Fruit fly (Drosophila melanogaster) whole organism, embryonic: ENCODE data around the gene eIF4G2.
A peak's percentile ranks its signal among the peaks of the same experiment; 100 is the strongest.

Experiments
- Bgb ChIP-seq: fragments of 200-800 bp; sonication (Bioruptor generic); IDR thresholded peaks from 2 replicates; pipeline ENCODE4 v1.3.6; 2022; ENCODE audit warnings: missing biosample characterization, missing genetic modification characterization; ENCODE audit not compliant: partially characterized antibody
- CG12071 ChIP-seq: fragments of 200-800 bp; sonication (Bioruptor generic); optimal IDR thresholded peaks from 3 replicates; lab custom pipeline; 2018; ENCODE audit warnings: missing biosample characterization, mild to moderate bottlenecking, missing genetic modification characterization
- CG12104 ChIP-seq: fragments of 200-800 bp; sonication (Bioruptor generic); optimal IDR thresholded peaks from 3 replicates; lab custom pipeline; 2016; ENCODE audit warnings: missing biosample characterization, missing genetic modification characterization
- CG12659 ChIP-seq: fragments of 200-800 bp; sonication (Bioruptor generic); optimal IDR thresholded peaks from 3 replicates; lab custom pipeline; 2017; ENCODE audit warnings: mild to moderate bottlenecking, missing biosample characterization, missing genetic modification reagents, missing genetic modification characterization
- CG13775 ChIP-seq: fragments of 200-800 bp; sonication (Bioruptor generic); optimal IDR thresholded peaks from 3 replicates; lab custom pipeline; 2017; ENCODE audit warnings: missing biosample characterization, mild to moderate bottlenecking, missing genetic modification characterization
- CG17186 ChIP-seq: fragments of 200-800 bp; sonication (Bioruptor generic); optimal IDR thresholded peaks from 3 replicates; lab custom pipeline; 2017; ENCODE audit warnings: missing biosample characterization, missing genetic modification reagents, missing genetic modification characterization
- CG17359 ChIP-seq: fragments of 200-800 bp; sonication (Bioruptor generic); optimal IDR thresholded peaks from 3 replicates; lab custom pipeline; 2018; ENCODE audit warnings: missing biosample characterization, mild to moderate bottlenecking, missing genetic modification characterization, moderate library complexity
- CG17612 ChIP-seq: fragments of 200-800 bp; sonication (Bioruptor generic); IDR thresholded peaks from 2 replicates; pipeline ENCODE4 v1.3.6; 2022; ENCODE audit warnings: missing biosample characterization, missing genetic modification characterization
- CG2129 ChIP-seq: fragments of 200-800 bp; sonication (Bioruptor generic); IDR thresholded peaks from 2 replicates; pipeline ENCODE4 v1.3.6; 2022; ENCODE audit warnings: missing biosample characterization, missing genetic modification characterization; ENCODE audit not compliant: partially characterized antibody
- CG30020 ChIP-seq: fragments of 200-800 bp; optimal IDR thresholded peaks from 2 replicates; lab custom pipeline; 2019; ENCODE audit warnings: missing biosample characterization, mild to moderate bottlenecking, missing genetic modification characterization, moderate library complexity
- CG31441 ChIP-seq: fragments of 200-800 bp; sonication (Bioruptor generic); IDR thresholded peaks from 2 replicates; pipeline ENCODE4 v1.3.6; 2022; ENCODE audit warnings: missing biosample characterization, missing genetic modification characterization
- CG33213 ChIP-seq: fragments of 200-800 bp; sonication (Bioruptor generic); optimal IDR thresholded peaks from 3 replicates; lab custom pipeline; 2016; ENCODE audit warnings: missing biosample characterization, missing genetic modification characterization
- CG3838 ChIP-seq: fragments of 200-800 bp; sonication (Bioruptor generic); optimal IDR thresholded peaks from 3 replicates; lab custom pipeline; 2016; ENCODE audit warnings: missing biosample characterization, missing genetic modification characterization
- CG43689 ChIP-seq: fragments of 200-800 bp; sonication (Bioruptor generic); IDR thresholded peaks from 2 replicates; pipeline ENCODE4 v1.3.6; 2022; ENCODE audit warnings: missing biosample characterization, missing genetic modification characterization
- CG6765 ChIP-seq: fragments of 200-800 bp; sonication (Bioruptor generic); optimal IDR thresholded peaks from 3 replicates; lab custom pipeline; 2017; ENCODE audit warnings: missing biosample characterization, mild to moderate bottlenecking, missing genetic modification characterization
- CG7987 ChIP-seq: fragments of 200-800 bp; sonication (Bioruptor generic); optimal IDR thresholded peaks from 2 replicates; lab custom pipeline; 2018; ENCODE audit warnings: missing biosample characterization, mild to moderate bottlenecking, missing genetic modification characterization, moderate library complexity
- Dfd ChIP-seq, 2 experiments: fragments of >200 bp; optimal IDR thresholded peaks; 2 replicates each; lab custom pipeline; 2017; ENCODE audit warnings: missing biosample characterization in 2 of 2, missing genetic modification characterization in 2 of 2
- Dref ChIP-seq: fragments of 200-800 bp; sonication (Bioruptor generic); IDR thresholded peaks from 2 replicates; pipeline ENCODE4 v1.3.6; 2022; ENCODE audit warnings: missing biosample characterization, missing genetic modification characterization
- HHEX ChIP-seq: fragments of 200-800 bp; sonication (Bioruptor generic); optimal IDR thresholded peaks from 3 replicates; lab custom pipeline; 2017; ENCODE audit warnings: missing biosample characterization, mild to moderate bottlenecking, missing genetic modification characterization, missing genetic modification reagents
- HLH3B ChIP-seq: fragments of 200-800 bp; sonication (Bioruptor generic); IDR thresholded peaks from 2 replicates; pipeline ENCODE4 v1.3.6; 2022; ENCODE audit warnings: missing biosample characterization, missing genetic modification characterization
- Hr78 ChIP-seq, 2 experiments: fragments of 200-800 bp in 1 of 2; fragments of >200 bp in 1 of 2; sonication (Bioruptor generic) in 1 of 2; optimal IDR thresholded peaks; 2 replicates each; lab custom pipeline; 2017 to 2019; ENCODE audit warnings: missing biosample characterization in 2 of 2, missing genetic modification characterization in 2 of 2, mild to moderate bottlenecking in 1 of 2, moderate library complexity in 1 of 2
- Hsf ChIP-seq: fragments of 200-800 bp; sonication (Bioruptor generic); optimal IDR thresholded peaks from 3 replicates; lab custom pipeline; 2016; ENCODE audit warnings: missing biosample characterization, missing genetic modification characterization
- Lim3 ChIP-seq: fragments of 200-800 bp; sonication (Bioruptor generic); IDR thresholded peaks from 2 replicates; pipeline ENCODE4 v1.3.6; 2022; ENCODE audit warnings: missing biosample characterization, missing genetic modification characterization
- Max ChIP-seq: fragments of 200-800 bp; sonication (Bioruptor generic); optimal IDR thresholded peaks from 2 replicates; lab custom pipeline; 2016; ENCODE audit warnings: missing biosample characterization, mild to moderate bottlenecking, missing genetic modification characterization
- Neu2 ChIP-seq: fragments of 200-800 bp; sonication (Bioruptor generic); optimal IDR thresholded peaks from 3 replicates; lab custom pipeline; 2016; ENCODE audit warnings: missing biosample characterization, missing genetic modification characterization, borderline replicate concordance
- Nf-YA ChIP-seq: fragments of 200-800 bp; sonication (Bioruptor generic); IDR thresholded peaks from 2 replicates; pipeline ENCODE4 v1.3.6; 2022; ENCODE audit warnings: missing biosample characterization, missing genetic modification characterization
- NfI ChIP-seq: fragments of 200-800 bp; sonication (Bioruptor generic); optimal IDR thresholded peaks from 3 replicates; lab custom pipeline; 2018; ENCODE audit warnings: missing biosample characterization, mild to moderate bottlenecking, missing genetic modification characterization, moderate library complexity
- Oaz ChIP-seq: fragments of 200-800 bp; sonication (Bioruptor generic); IDR thresholded peaks from 2 replicates; pipeline ENCODE4 v1.3.6; 2022; ENCODE audit warnings: missing biosample characterization, missing genetic modification characterization
- Pdp1 ChIP-seq, 2 experiments: fragments of 200-800 bp; sonication (Bioruptor generic); optimal IDR thresholded peaks; 3 replicates each; lab custom pipeline; 2016; ENCODE audit warnings: missing biosample characterization in 2 of 2, missing genetic modification characterization in 2 of 2, mild to moderate bottlenecking in 1 of 2, moderate library complexity in 1 of 2
- Ravus ChIP-seq: fragments of 200-800 bp; sonication (Bioruptor generic); IDR thresholded peaks from 2 replicates; pipeline ENCODE4 v1.3.6; 2022; ENCODE audit warnings: missing biosample characterization, missing genetic modification characterization
- Six4 ChIP-seq: fragments of 200-800 bp; sonication (Bioruptor generic); optimal IDR thresholded peaks from 2 replicates; lab custom pipeline; 2016; ENCODE audit warnings: missing biosample characterization, missing genetic modification characterization
- Taf1 ChIP-seq: fragments of 200-800 bp; sonication (Bioruptor generic); IDR thresholded peaks from 2 replicates; pipeline ENCODE4 v1.3.6; 2022; ENCODE audit warnings: missing biosample characterization, missing genetic modification characterization
- Xbp1 ChIP-seq: fragments of 200-800 bp; sonication (Bioruptor generic); optimal IDR thresholded peaks from 3 replicates; lab custom pipeline; 2016; ENCODE audit warnings: missing biosample characterization, mild to moderate bottlenecking, missing genetic modification characterization
- al ChIP-seq: fragments of 200-800 bp; sonication (Bioruptor generic); IDR thresholded peaks from 2 replicates; pipeline ENCODE4 v1.3.6; 2022; ENCODE audit warnings: missing biosample characterization, missing genetic modification characterization
- bowl ChIP-seq: fragments of 200-800 bp; sonication (Bioruptor generic); IDR thresholded peaks from 2 replicates; pipeline ENCODE4 v1.3.6; 2022; ENCODE audit warnings: missing biosample characterization, missing genetic modification characterization
- br ChIP-seq: fragments of >200 bp; optimal IDR thresholded peaks from 2 replicates; lab custom pipeline; 2017
- caup ChIP-seq: fragments of 200-800 bp; sonication (Bioruptor generic); optimal IDR thresholded peaks from 3 replicates; lab custom pipeline; 2017; ENCODE audit warnings: missing biosample characterization, mild to moderate bottlenecking, missing genetic modification characterization, moderate library complexity; ENCODE audit not compliant: severe bottlenecking
- crp ChIP-seq, 2 experiments: fragments of 200-800 bp; sonication (Bioruptor generic); optimal IDR thresholded peaks; 2 replicates in 1 of 2; 3 replicates in 1 of 2; lab custom pipeline; 2017; ENCODE audit warnings: missing biosample characterization in 2 of 2, missing genetic modification characterization in 2 of 2, mild to moderate bottlenecking in 1 of 2, moderate library complexity in 1 of 2
- dimm ChIP-seq: fragments of 200-800 bp; sonication (Bioruptor generic); IDR thresholded peaks from 2 replicates; pipeline ENCODE4 v1.3.6; 2022; ENCODE audit warnings: missing biosample characterization, missing genetic modification characterization
- kah ChIP-seq: fragments of 200-800 bp; sonication (Bioruptor generic); optimal IDR thresholded peaks from 2 replicates; lab custom pipeline; 2018; ENCODE audit warnings: missing biosample characterization, mild to moderate bottlenecking, missing genetic modification characterization
- lilli ChIP-seq: fragments of 200-800 bp; sonication (Bioruptor generic); optimal IDR thresholded peaks from 3 replicates; lab custom pipeline; 2016; ENCODE audit warnings: missing biosample characterization, missing genetic modification characterization
- lmd ChIP-seq: fragments of 200-800 bp; sonication (Bioruptor generic); IDR thresholded peaks from 2 replicates; pipeline ENCODE4 v1.3.6; 2022; ENCODE audit warnings: missing biosample characterization, missing genetic modification characterization
- pan ChIP-seq, 4 experiments: fragments of >200 bp in 3 of 4; fragments of 200-800 bp in 1 of 4; sonication (Bioruptor generic) in 1 of 4; optimal IDR thresholded peaks in 3 of 4; IDR thresholded peaks in 1 of 4; 2 replicates each; pipeline versions ENCODE4 v1.3.6 to Lab custom; 2017 to 2022; ENCODE audit warnings: missing biosample characterization in 2 of 4, missing genetic modification characterization in 2 of 4, mixed read lengths in 1 of 4
- pzg ChIP-seq: fragments of 200-800 bp; sonication (Bioruptor generic); optimal IDR thresholded peaks from 3 replicates; lab custom pipeline; 2018; ENCODE audit warnings: missing biosample characterization, mild to moderate bottlenecking, missing genetic modification characterization, moderate library complexity
- sd ChIP-seq: fragments of 200-800 bp; sonication (Bioruptor generic); optimal IDR thresholded peaks from 3 replicates; lab custom pipeline; 2018; ENCODE audit warnings: missing biosample characterization, mild to moderate bottlenecking, missing genetic modification characterization, moderate library complexity
- seq ChIP-seq: fragments of 200-800 bp; sonication (Bioruptor generic); IDR thresholded peaks from 2 replicates; pipeline ENCODE4 v1.3.6; 2022; ENCODE audit warnings: missing biosample characterization, missing genetic modification characterization
- sna ChIP-seq: fragments of 200-800 bp; sonication (Bioruptor generic); IDR thresholded peaks from 2 replicates; pipeline ENCODE4 v1.3.6; 2022; ENCODE audit warnings: missing biosample characterization, missing genetic modification characterization; ENCODE audit not compliant: partially characterized antibody
- stc ChIP-seq: fragments of 200-800 bp; sonication (Bioruptor generic); IDR thresholded peaks from 2 replicates; pipeline ENCODE4 v1.3.6; 2022; ENCODE audit warnings: missing biosample characterization, missing genetic modification characterization
- tup ChIP-seq: fragments of 200-800 bp; sonication (Bioruptor generic); optimal IDR thresholded peaks from 2 replicates; lab custom pipeline; 2016; ENCODE audit warnings: missing biosample characterization, mild to moderate bottlenecking, missing genetic modification characterization, moderate library complexity

The eIF4G2 gene

DNA sequence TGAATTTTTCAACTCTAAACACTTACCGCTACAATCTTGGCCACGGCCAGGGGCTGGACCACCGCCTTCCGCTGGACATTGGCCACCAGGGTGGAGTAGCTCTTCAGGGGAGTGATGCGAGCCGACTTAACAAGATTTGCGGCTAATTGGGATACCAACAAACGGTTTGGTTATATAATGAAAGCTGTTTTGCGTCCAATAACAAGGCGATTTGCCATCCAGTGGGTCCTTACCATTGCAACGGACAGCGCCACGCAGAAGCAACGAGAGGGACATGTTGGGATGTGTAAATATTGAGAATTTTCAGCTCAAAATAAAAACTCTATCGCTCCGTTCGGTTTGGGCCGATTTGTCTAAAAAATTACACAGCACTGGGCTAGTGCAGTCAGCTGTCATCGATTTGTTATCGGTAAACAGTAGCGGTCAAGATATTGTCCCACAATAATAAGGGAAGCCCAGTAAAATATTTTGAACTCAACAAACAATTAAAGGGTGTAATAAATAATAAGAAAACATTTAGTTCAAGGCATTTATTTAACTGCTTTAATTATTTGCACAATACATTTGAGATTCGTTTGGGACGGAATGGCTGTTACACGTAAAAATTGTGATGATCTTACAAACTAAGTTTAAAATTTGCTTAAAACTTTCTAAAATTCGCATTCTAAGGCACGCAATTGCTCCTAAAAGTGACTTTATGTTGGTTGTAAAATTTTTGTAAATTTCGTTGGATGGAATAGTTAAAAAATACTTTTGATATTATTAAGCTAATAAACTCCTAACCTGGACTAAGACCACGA, 58.6 kb downstream of the eIF4G2 start, which contains the start of gene SdhD (continued):
- TF ChIP-seq CG33213 (GFP tag; lab: Kevin White, UChicago), result peak; percentile 30
- TF ChIP-seq lilli (GFP tag; lab: Kevin White, UChicago), result peak; percentile 58
- TF ChIP-seq Pdp1 (GFP tag; optimal IDR thresholded peaks at IDR 0.05; lab: Kevin White, UChicago), result peak; percentile 15 to 98
- peak; percentile 40 for TF ChIP-seq CG7987 (GFP tag; lab: Kevin White, UChicago)
- TF ChIP-seq pan (optimal IDR thresholded peaks at IDR 0.05; lab: Kevin White, UChicago), result no peak
- no peak for TF ChIP-seq pan (GFP tag; optimal IDR thresholded peaks at IDR 0.05 in 1 of 2, IDR thresholded peaks at IDR 0.05 in 1 of 2)
- peak; percentile 66 for TF ChIP-seq Bgb (GFP tag; lab: Robert Waterston, UW)
- no peak for TF ChIP-seq kah
- no peak for TF ChIP-seq seq
- no peak for TF ChIP-seq dimm (GFP tag; lab: Robert Waterston, UW)
- TF ChIP-seq Dfd (GFP tag; optimal IDR thresholded peaks at IDR 0.05; lab: Kevin White, UChicago), result no peak
- peak; percentile 80 for TF ChIP-seq Dref (GFP tag; lab: Robert Waterston, UW)
- peak; percentile 44 for TF ChIP-seq sna (GFP tag; lab: Robert Waterston, UW)
- TF ChIP-seq stc (GFP tag; lab: Robert Waterston, UW), result no peak
- TF ChIP-seq br (lab: Kevin White, UChicago), result no peak
- TF ChIP-seq tup, result no peak
- TF ChIP-seq crp (GFP tag; optimal IDR thresholded peaks at IDR 0.05; lab: Kevin White, UChicago), result peak in 1 of 2 experiments; percentile 75
- TF ChIP-seq Hr78 (GFP tag; optimal IDR thresholded peaks at IDR 0.05; lab: Kevin White, UChicago), result no peak
- TF ChIP-seq pzg (GFP tag; lab: Kevin White, UChicago), result peak; percentile 58
- TF ChIP-seq caup (GFP tag; lab: Kevin White, UChicago), result no peak
- no peak for TF ChIP-seq CG13775 (GFP tag; lab: Kevin White, UChicago)
- TF ChIP-seq CG2129 (GFP tag; lab: Robert Waterston, UW), result no peak
- peak; percentile 66 for TF ChIP-seq Neu2 (GFP tag; lab: Kevin White, UChicago)
- no peak for TF ChIP-seq sd (tag; lab: Kevin White, UChicago)
- TF ChIP-seq CG17612 (GFP tag; lab: Robert Waterston, UW), result no peak
- no peak for TF ChIP-seq Oaz (GFP tag; lab: Robert Waterston, UW)
- TF ChIP-seq HHEX, result no peak
- TF ChIP-seq CG31441 (GFP tag; lab: Robert Waterston, UW), result no peak
- no peak for TF ChIP-seq bowl (GFP tag; lab: Robert Waterston, UW)
- TF ChIP-seq Max (GFP tag; lab: Kevin White, UChicago), result no peak
- no peak for TF ChIP-seq lmd
- TF ChIP-seq CG17359 (tag; lab: Kevin White, UChicago), result peak; percentile 17
- TF ChIP-seq Xbp1 (GFP tag; lab: Kevin White, UChicago), result peak; percentile 32
- no peak for TF ChIP-seq Nf-YA (GFP tag; lab: Robert Waterston, UW)
- no peak for TF ChIP-seq CG6765 (GFP tag; lab: Kevin White, UChicago)
- TF ChIP-seq CG30020 (tag; lab: Kevin White, UChicago), result peak; percentile 20
- no peak for TF ChIP-seq CG17186 (GFP tag; lab: Kevin White, UChicago)
- no peak for TF ChIP-seq HLH3B (GFP tag; lab: Robert Waterston, UW)
- TF ChIP-seq NfI (GFP tag; lab: Kevin White, UChicago), result no peak
- no peak for TF ChIP-seq CG3838 (GFP tag; lab: Kevin White, UChicago)
- no peak for TF ChIP-seq al (GFP tag; lab: Robert Waterston, UW)
- TF ChIP-seq CG43689, result no peak
- no peak for TF ChIP-seq CG12104
- no peak for TF ChIP-seq CG12071 (GFP tag; lab: Kevin White, UChicago)
- TF ChIP-seq Ravus (GFP tag; lab: Robert Waterston, UW), result no peak
- TF ChIP-seq Hsf (GFP tag; lab: Kevin White, UChicago), result peak; percentile 23
- no peak for TF ChIP-seq Taf1 (GFP tag; lab: Robert Waterston, UW)
- TF ChIP-seq Lim3 (GFP tag; lab: Robert Waterston, UW), result no peak
- TF ChIP-seq CG12659, result peak; percentile 53
- no peak for TF ChIP-seq Six4 (GFP tag; lab: Kevin White, UChicago)
